Worm (Caenorhabditis elegans): ENCODE data around the gene clec-227.

DNA sequence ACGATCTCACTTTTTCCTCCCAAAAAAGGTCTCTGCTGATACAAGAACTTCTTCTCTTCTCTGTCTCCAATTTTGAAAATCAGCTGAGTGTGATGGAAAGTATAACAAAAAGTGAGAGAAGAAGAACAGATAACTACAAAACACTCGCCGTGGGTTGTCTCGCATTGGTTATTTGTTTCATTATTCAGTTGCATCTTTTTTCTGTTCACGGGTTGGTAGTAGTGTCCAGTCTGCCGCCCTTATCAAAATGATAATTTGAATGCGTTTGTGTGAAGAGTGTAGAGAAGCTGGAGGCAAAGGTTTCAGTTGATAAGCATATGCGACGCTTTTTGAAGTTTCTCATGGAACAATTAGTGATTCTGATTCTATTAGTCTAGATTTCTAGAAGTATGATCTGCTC, 30.7 kb downstream of the clec-227 start:
- TF ChIP-seq lin-39 (tag; optimal IDR thresholded peaks at IDR 0.05): no peak
- TF ChIP-seq ZK546.5 (tag; optimal IDR thresholded peaks at IDR 0.05): no peak
- no peak for TF ChIP-seq nhr-77 (tag; optimal IDR thresholded peaks at IDR 0.05)
- no peak for TF ChIP-seq ama-1 (optimal IDR thresholded peaks at IDR 0.05)
- TF ChIP-seq nhr-25 (tag; optimal IDR thresholded peaks at IDR 0.05): no peak
- no peak for TF ChIP-seq ztf-11 (tag; optimal IDR thresholded peaks at IDR 0.05)

Data from whole organism, L2 larva.